Fruit fly (Drosophila melanogaster) whole organism, embryonic: ENCODE results near the gene jb.

Source experiments
- Atf6 ChIP-seq: fragments of 200-800 bp; sonication (Bioruptor generic); IDR thresholded peaks from 2 replicates; pipeline ENCODE4 v1.3.6; 2022; ENCODE audit warnings: missing biosample characterization, missing genetic modification characterization
- Bdp1 ChIP-seq: fragments of 200-800 bp; sonication (Bioruptor generic); optimal IDR thresholded peaks from 3 replicates; lab custom pipeline; 2016; ENCODE audit warnings: missing biosample characterization, missing genetic modification characterization
- CG1024 ChIP-seq: fragments of 200-800 bp; sonication (Bioruptor generic); IDR thresholded peaks from 2 replicates; pipeline ENCODE4 v1.3.6; 2022; ENCODE audit warnings: missing biosample characterization, missing genetic modification characterization
- CG10959 ChIP-seq: fragments of 200-800 bp; sonication (Bioruptor generic); IDR thresholded peaks from 2 replicates; pipeline ENCODE4 v1.3.6; 2022; ENCODE audit warnings: missing biosample characterization, missing genetic modification characterization
- CG11723 ChIP-seq: fragments of 200-800 bp; sonication (Bioruptor generic); optimal IDR thresholded peaks from 2 replicates; lab custom pipeline; 2017; ENCODE audit warnings: missing biosample characterization, mild to moderate bottlenecking, missing genetic modification characterization
- CG12155 ChIP-seq: fragments of 200-800 bp; sonication (Bioruptor generic); optimal IDR thresholded peaks from 3 replicates; lab custom pipeline; 2016; ENCODE audit warnings: missing biosample characterization, missing genetic modification characterization
- CG13287 ChIP-seq: fragments of 200-800 bp; sonication (Bioruptor generic); IDR thresholded peaks from 2 replicates; pipeline ENCODE4 v1.3.6; 2022; ENCODE audit warnings: missing biosample characterization, missing genetic modification characterization; ENCODE audit not compliant: partially characterized antibody
- CG17829 ChIP-seq: fragments of 200-800 bp; optimal IDR thresholded peaks from 2 replicates; lab custom pipeline; 2019; ENCODE audit warnings: missing biosample characterization, mild to moderate bottlenecking, missing genetic modification characterization, moderate library complexity
- CG18262 ChIP-seq: fragments of 200-800 bp; optimal IDR thresholded peaks from 3 replicates; lab custom pipeline; 2019; ENCODE audit warnings: missing biosample characterization, mild to moderate bottlenecking, missing genetic modification characterization, moderate library complexity
- CG18764 ChIP-seq: fragments of 200-800 bp; sonication (Bioruptor generic); optimal IDR thresholded peaks from 3 replicates; lab custom pipeline; 2016; ENCODE audit warnings: missing biosample characterization, missing genetic modification characterization
- CG33557 ChIP-seq: fragments of 200-800 bp; sonication (Bioruptor generic); optimal IDR thresholded peaks from 2 replicates; lab custom pipeline; 2019; ENCODE audit warnings: missing biosample characterization, mild to moderate bottlenecking, missing genetic modification characterization, moderate library complexity
- CG3726 ChIP-seq: fragments of 200-800 bp; sonication (Bioruptor generic); IDR thresholded peaks from 3 replicates; pipeline ENCODE4, ENCODE4 v1.3.6; 2022; ENCODE audit warnings: missing biosample characterization, missing genetic modification characterization
- CG4282 ChIP-seq: fragments of 200-800 bp; sonication (Bioruptor generic); optimal IDR thresholded peaks from 2 replicates; lab custom pipeline; 2016; ENCODE audit warnings: missing biosample characterization, missing genetic modification characterization
- CG6765 ChIP-seq: fragments of 200-800 bp; sonication (Bioruptor generic); optimal IDR thresholded peaks from 3 replicates; lab custom pipeline; 2017; ENCODE audit warnings: missing biosample characterization, mild to moderate bottlenecking, missing genetic modification characterization
- CG8765 ChIP-seq: fragments of 200-800 bp; sonication (Bioruptor generic); IDR thresholded peaks from 2 replicates; pipeline ENCODE4 v1.3.6; 2022; ENCODE audit warnings: missing biosample characterization, missing genetic modification characterization
- CG9609 ChIP-seq: fragments of 200-800 bp; sonication (Bioruptor generic); optimal IDR thresholded peaks from 3 replicates; lab custom pipeline; 2016; ENCODE audit warnings: missing biosample characterization, missing genetic modification characterization
- CHES-1-like ChIP-seq: fragments of 200-800 bp; sonication (Bioruptor generic); optimal IDR thresholded peaks from 2 replicates; lab custom pipeline; 2016; ENCODE audit warnings: missing biosample characterization, missing genetic modification characterization
- D ChIP-seq, 2 experiments: fragments of 200-800 bp in 1 of 2; fragments of >200 bp in 1 of 2; sonication (Bioruptor generic) in 1 of 2; optimal IDR thresholded peaks; 2 replicates in 1 of 2; 3 replicates in 1 of 2; lab custom pipeline; 2017; ENCODE audit warnings: mild to moderate bottlenecking in 1 of 2, missing biosample characterization in 1 of 2, missing genetic modification characterization in 1 of 2, missing genetic modification reagents in 1 of 2
- HHEX ChIP-seq: fragments of 200-800 bp; sonication (Bioruptor generic); optimal IDR thresholded peaks from 3 replicates; lab custom pipeline; 2017; ENCODE audit warnings: missing biosample characterization, mild to moderate bottlenecking, missing genetic modification characterization, missing genetic modification reagents
- Kr ChIP-seq: fragments of 200-800 bp; sonication (Bioruptor generic); optimal IDR thresholded peaks from 2 replicates; lab custom pipeline; 2017; ENCODE audit warnings: missing biosample characterization, mild to moderate bottlenecking, missing genetic modification characterization
- Lim3 ChIP-seq: fragments of 200-800 bp; sonication (Bioruptor generic); IDR thresholded peaks from 2 replicates; pipeline ENCODE4 v1.3.6; 2022; ENCODE audit warnings: missing biosample characterization, missing genetic modification characterization
- NC2β ChIP-seq: fragments of 200-800 bp; sonication (Bioruptor generic); optimal IDR thresholded peaks from 2 replicates; lab custom pipeline; 2016; ENCODE audit warnings: missing biosample characterization, missing genetic modification characterization
- Poxn ChIP-seq: fragments of 200-800 bp; sonication (Bioruptor generic); IDR thresholded peaks from 2 replicates; pipeline ENCODE4 v1.3.6; 2022; ENCODE audit warnings: missing biosample characterization, missing genetic modification characterization
- Rfx ChIP-seq: fragments of 200-800 bp; sonication (Bioruptor generic); IDR thresholded peaks from 2 replicates; pipeline ENCODE4 v1.3.6; 2022; ENCODE audit warnings: missing biosample characterization, missing genetic modification characterization
- Sox100B ChIP-seq: fragments of 200-800 bp; sonication (Bioruptor generic); optimal IDR thresholded peaks from 3 replicates; lab custom pipeline; 2018; ENCODE audit warnings: missing biosample characterization, mild to moderate bottlenecking, missing genetic modification characterization
- Usf ChIP-seq: fragments of 200-800 bp; sonication (Bioruptor generic); optimal IDR thresholded peaks from 2 replicates; lab custom pipeline; 2017; ENCODE audit warnings: missing genotype, missing biosample characterization, missing genetic modification characterization
- Vsx1 ChIP-seq: fragments of 200-800 bp; sonication (Bioruptor generic); optimal IDR thresholded peaks from 2 replicates; lab custom pipeline; 2017; ENCODE audit warnings: missing biosample characterization, mild to moderate bottlenecking, missing genetic modification characterization, missing genetic modification reagents
- ac ChIP-seq: fragments of 200-800 bp; sonication (Bioruptor generic); optimal IDR thresholded peaks from 3 replicates; lab custom pipeline; 2017; ENCODE audit warnings: missing biosample characterization, mild to moderate bottlenecking, missing genetic modification characterization
- amos ChIP-seq: fragments of 200-800 bp; sonication (Bioruptor generic); IDR thresholded peaks from 2 replicates; pipeline ENCODE4 v1.3.6; 2022; ENCODE audit warnings: missing biosample characterization, missing genetic modification characterization; ENCODE audit not compliant: partially characterized antibody
- cato ChIP-seq: fragments of 200-800 bp; sonication (Bioruptor generic); optimal IDR thresholded peaks from 2 replicates; lab custom pipeline; 2016; ENCODE audit warnings: missing biosample characterization, missing genetic modification characterization, borderline replicate concordance
- crol ChIP-seq: fragments of 200-800 bp; sonication (Bioruptor generic); IDR thresholded peaks from 2 replicates; pipeline ENCODE4 v1.3.6; 2022; ENCODE audit warnings: missing biosample characterization, missing genetic modification characterization
- disco-r ChIP-seq: fragments of 200-800 bp; sonication (Bioruptor generic); optimal IDR thresholded peaks from 2 replicates; lab custom pipeline; 2016; ENCODE audit warnings: missing biosample characterization, missing genetic modification characterization
- gcm2 ChIP-seq: fragments of 200-800 bp; sonication (Bioruptor generic); optimal IDR thresholded peaks from 2 replicates; lab custom pipeline; 2016; ENCODE audit warnings: missing biosample characterization, missing genetic modification characterization
- grau ChIP-seq: fragments of 200-800 bp; optimal IDR thresholded peaks from 3 replicates; lab custom pipeline; 2019; ENCODE audit warnings: missing biosample characterization, mild to moderate bottlenecking, missing genetic modification characterization, moderate library complexity
- ham ChIP-seq: fragments of 200-800 bp; sonication (Bioruptor generic); IDR thresholded peaks from 2 replicates; pipeline ENCODE4 v1.3.6; 2022; ENCODE audit warnings: missing biosample characterization, missing genetic modification characterization
- kay ChIP-seq: fragments of 200-800 bp; sonication (Bioruptor generic); optimal IDR thresholded peaks from 2 replicates; lab custom pipeline; 2016; ENCODE audit warnings: missing biosample characterization, missing genetic modification characterization
- lab ChIP-seq: fragments of 200-800 bp; sonication (Bioruptor generic); optimal IDR thresholded peaks from 3 replicates; lab custom pipeline; 2017; ENCODE audit warnings: missing biosample characterization, missing genetic modification characterization, mild to moderate bottlenecking, moderate library complexity, missing genetic modification reagents
- lbe ChIP-seq: fragments of 200-800 bp; sonication (Bioruptor generic); optimal IDR thresholded peaks from 2 replicates; lab custom pipeline; 2016; ENCODE audit warnings: missing biosample characterization, mild to moderate bottlenecking, missing genetic modification characterization
- mam ChIP-seq: fragments of 200-800 bp; sonication (Bioruptor generic); optimal IDR thresholded peaks from 3 replicates; lab custom pipeline; 2016; ENCODE audit warnings: missing biosample characterization, missing genetic modification characterization
- phol ChIP-seq: fragments of 200-800 bp; sonication (Bioruptor generic); optimal IDR thresholded peaks from 3 replicates; lab custom pipeline; 2018; ENCODE audit warnings: missing biosample characterization, mild to moderate bottlenecking, missing genetic modification characterization, moderate library complexity
- pros ChIP-seq: fragments of 200-800 bp; sonication (Bioruptor generic); optimal IDR thresholded peaks from 3 replicates; lab custom pipeline; 2019; ENCODE audit warnings: missing biosample characterization, mild to moderate bottlenecking, missing genetic modification characterization, moderate library complexity
- psq ChIP-seq: fragments of 200-800 bp; sonication (Bioruptor generic); optimal IDR thresholded peaks from 2 replicates; lab custom pipeline; 2017; ENCODE audit warnings: missing biosample characterization, missing genetic modification characterization
- pzg ChIP-seq: fragments of 200-800 bp; sonication (Bioruptor generic); optimal IDR thresholded peaks from 3 replicates; lab custom pipeline; 2018; ENCODE audit warnings: missing biosample characterization, mild to moderate bottlenecking, missing genetic modification characterization, moderate library complexity
- sd ChIP-seq: fragments of 200-800 bp; sonication (Bioruptor generic); optimal IDR thresholded peaks from 3 replicates; lab custom pipeline; 2018; ENCODE audit warnings: missing biosample characterization, mild to moderate bottlenecking, missing genetic modification characterization, moderate library complexity
- sens-2 ChIP-seq: fragments of 200-800 bp; sonication (Bioruptor generic); IDR thresholded peaks from 2 replicates; pipeline ENCODE4 v1.3.6; 2022; ENCODE audit warnings: missing biosample characterization, missing genetic modification characterization
- so ChIP-seq: fragments of 200-800 bp; sonication (Bioruptor generic); IDR thresholded peaks from 3 replicates; pipeline ENCODE4 v1.3.6; 2022; ENCODE audit warnings: missing biosample characterization, missing genetic modification characterization
- sr ChIP-seq: fragments of 200-800 bp; sonication (Bioruptor generic); IDR thresholded peaks from 3 replicates; pipeline ENCODE4 v1.3.6; 2022; ENCODE audit warnings: missing biosample characterization, missing genetic modification characterization
- stwl ChIP-seq: fragments of 200-800 bp; sonication (Bioruptor generic); optimal IDR thresholded peaks from 3 replicates; lab custom pipeline; 2018; ENCODE audit warnings: missing biosample characterization, mild to moderate bottlenecking, missing genetic modification characterization, moderate library complexity
- tll ChIP-seq, 2 experiments: fragments of 200-800 bp in 1 of 2; fragments of >200 bp in 1 of 2; sonication (Bioruptor generic) in 1 of 2; optimal IDR thresholded peaks; 2 replicates each; lab custom pipeline; 2017 to 2019; ENCODE audit warnings: missing biosample characterization in 2 of 2, missing genetic modification characterization in 2 of 2, mild to moderate bottlenecking in 1 of 2, moderate library complexity in 1 of 2
- zen2 ChIP-seq: fragments of 200-800 bp; sonication (Bioruptor generic); IDR thresholded peaks from 3 replicates; pipeline ENCODE4 v1.3.6; 2022; ENCODE audit warnings: missing biosample characterization, missing genetic modification characterization; ENCODE audit not compliant: partially characterized antibody
- zfh2 ChIP-seq: fragments of 200-800 bp; sonication (Bioruptor generic); optimal IDR thresholded peaks from 2 replicates; lab custom pipeline; 2016; ENCODE audit warnings: missing biosample characterization, missing genetic modification characterization

The jb gene

DNA sequence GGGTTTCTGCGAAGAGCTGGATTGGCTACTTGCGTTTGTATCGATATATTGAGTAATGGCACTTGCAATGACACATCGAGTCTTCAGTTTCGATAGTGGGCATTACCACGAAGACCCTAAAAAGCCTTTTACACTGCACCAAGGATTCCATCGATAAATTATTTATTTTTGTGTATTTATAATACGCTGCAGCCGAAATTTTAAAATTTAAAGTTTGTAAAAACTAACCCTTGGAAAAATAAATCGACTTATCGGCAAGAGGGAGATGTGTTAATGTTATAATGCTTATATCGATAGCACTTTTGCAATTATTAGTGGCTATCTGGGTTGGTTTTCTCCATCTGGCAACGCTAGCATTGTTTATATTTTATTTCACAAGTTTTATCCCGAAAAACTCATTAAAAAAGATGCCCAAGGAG, 33.1 kb upstream of the jb start, which contains the start of the genes Pp4-19C and cactin (continued):
- TF ChIP-seq disco-r (GFP tag; lab: Kevin White, UChicago) (no peak), CG9609 (no peak), cato (GFP tag; lab: Kevin White, UChicago) (no peak), zfh2 (GFP tag; lab: Kevin White, UChicago) (peak; percentile 35), lbe (GFP tag; lab: Kevin White, UChicago) (peak; percentile 6), CG4282 (no peak), ham (GFP tag; lab: Robert Waterston, UW) (no peak), NC2β (GFP tag; lab: Kevin White, UChicago) (no peak), tll (GFP tag; optimal IDR thresholded peaks at IDR 0.05; lab: Kevin White, UChicago) (no peak), Usf (GFP tag; lab: Kevin White, UChicago) (no peak), phol (tag; lab: Kevin White, UChicago) (peak; percentile 69), pros (no peak), sd (tag; lab: Kevin White, UChicago) (no peak), CG10959 (GFP tag; lab: Robert Waterston, UW) (no peak), so (GFP tag; lab: Robert Waterston, UW) (no peak), Kr (GFP tag; lab: Kevin White, UChicago) (no peak), CG3726 (no peak), D (optimal IDR thresholded peaks at IDR 0.05; lab: Kevin White, UChicago) (no peak), D (GFP tag; optimal IDR thresholded peaks at IDR 0.05; lab: Kevin White, UChicago) (no peak), Vsx1 (GFP tag; lab: Kevin White, UChicago) (no peak), psq (no peak), sr (GFP tag; lab: Robert Waterston, UW) (no peak), lab (GFP tag; lab: Kevin White, UChicago) (no peak), grau (tag; lab: Kevin White, UChicago) (peak; percentile 36), amos (GFP tag; lab: Robert Waterston, UW) (peak; percentile 80), CG1024 (GFP tag; lab: Robert Waterston, UW) (no peak), mam (GFP tag; lab: Kevin White, UChicago) (peak; percentile 62), CG18262 (tag; lab: Kevin White, UChicago) (no peak), CHES-1-like (GFP tag; lab: Kevin White, UChicago) (no peak), Poxn (no peak), ac (GFP tag; lab: Kevin White, UChicago) (no peak), pzg (peak; percentile 54), CG18764 (GFP tag; lab: Kevin White, UChicago) (no peak), zen2 (GFP tag; lab: Robert Waterston, UW) (peak; percentile 82), Bdp1 (GFP tag; lab: Kevin White, UChicago) (no peak), Atf6 (GFP tag; lab: Robert Waterston, UW) (no peak), CG11723 (GFP tag; lab: Kevin White, UChicago) (no peak), stwl (tag; lab: Kevin White, UChicago) (peak; percentile 59), gcm2 (GFP tag; lab: Kevin White, UChicago) (no peak), CG12155 (GFP tag; lab: Kevin White, UChicago) (peak; percentile 15), CG8765 (GFP tag; lab: Robert Waterston, UW) (no peak), CG13287 (GFP tag; lab: Robert Waterston, UW) (peak; percentile 86), kay (peak; percentile 71), CG33557 (no peak), crol (no peak), Rfx (GFP tag; lab: Robert Waterston, UW) (peak; percentile 30; the same call in 1 of the 2 replicates), Sox100B (GFP tag; lab: Kevin White, UChicago) (no peak), HHEX (GFP tag; lab: Kevin White, UChicago) (no peak), CG6765 (GFP tag; lab: Kevin White, UChicago) (no peak), sens-2 (no peak), Lim3 (no peak), CG17829 (peak; percentile 44)
